Worm (Caenorhabditis elegans): ENCODE results near the gene rbm-34.

The rbm-34 gene

ce11 chrIV:12129204-12129603 lies 44.0 kb downstream of the rbm-34 start, which contains the start of gene lin-24:
TSS of gene lin-24 (plus strand) at chrIV:12129504.
- TF ChIP-seq unc-55 (GFP tag; optimal IDR thresholded peaks at IDR 0.05) (no peak), hlh-6 (tag; optimal IDR thresholded peaks at IDR 0.05) (no peak), syd-9 (tag; optimal IDR thresholded peaks at IDR 0.05) (no peak), K02D7.2 (tag; optimal IDR thresholded peaks at IDR 0.05) (no peak), pros-1 (tag; optimal IDR thresholded peaks at IDR 0.05) (no peak), ahr-1 (tag; optimal IDR thresholded peaks at IDR 0.05) (no peak), ttx-3 (tag; optimal IDR thresholded peaks at IDR 0.05) (no peak), sdc-2 (tag; optimal IDR thresholded peaks at IDR 0.05) (no peak), ceh-6 (GFP tag; optimal IDR thresholded peaks at IDR 0.05) (no peak), tbx-2 (tag; optimal IDR thresholded peaks at IDR 0.05) (no peak), sox-4 (tag; optimal IDR thresholded peaks at IDR 0.05) (no peak), lim-6 (tag; optimal IDR thresholded peaks at IDR 0.05) (no peak), elt-4 (tag; optimal IDR thresholded peaks at IDR 0.05) (no peak), hlh-13 (GFP tag; optimal IDR thresholded peaks at IDR 0.05) (no peak), ceh-18 (tag; optimal IDR thresholded peaks at IDR 0.05) (no peak), che-1 (tag; optimal IDR thresholded peaks at IDR 0.05) (no peak), ceh-31 (tag; optimal IDR thresholded peaks at IDR 0.05) (no peak), ceh-22 (tag; optimal IDR thresholded peaks at IDR 0.05) (no peak), ceh-48 (tag; optimal IDR thresholded peaks at IDR 0.05) (no peak), pha-2 (tag; optimal IDR thresholded peaks at IDR 0.05) (no peak)

ce11 chrIV:12131308-12132072 lies 46.3 kb downstream of the rbm-34 start:
- TF ChIP-seq C38D4.7 (GFP tag; optimal IDR thresholded peaks at IDR 0.05) (no peak), ceh-31 (tag; optimal IDR thresholded peaks at IDR 0.05) (no peak), T23F11.4 (GFP tag; optimal IDR thresholded peaks at IDR 0.05) (no peak), lin-11 (tag; optimal IDR thresholded peaks at IDR 0.05) (no peak), Y22D7AL.16 (tag; optimal IDR thresholded peaks at IDR 0.05) (no peak)

- no peak for TF ChIP-seq hlh-30 (tag; optimal IDR thresholded peaks at IDR 0.05; ENCODE audit: insufficient read depth)
- no peak for TF ChIP-seq dve-1 (tag; optimal IDR thresholded peaks at IDR 0.05)
- TF ChIP-seq ceh-2 (tag; optimal IDR thresholded peaks at IDR 0.05) = no peak
- no peak for TF ChIP-seq ref-2 (tag; optimal IDR thresholded peaks at IDR 0.05)
- no peak for TF ChIP-seq ceh-24 (tag; optimal IDR thresholded peaks at IDR 0.05)
- no peak for TF ChIP-seq elt-2 (tag; optimal IDR thresholded peaks at IDR 0.05)
- TF ChIP-seq ceh-31 (tag; optimal IDR thresholded peaks at IDR 0.05) = no peak
- TF ChIP-seq che-1 (tag; optimal IDR thresholded peaks at IDR 0.05) = no peak
- no peak for TF ChIP-seq mec-3 (tag; optimal IDR thresholded peaks at IDR 0.05; ENCODE audit: borderline replicate concordance)
- no peak for TF ChIP-seq elt-4 (tag; optimal IDR thresholded peaks at IDR 0.05)
- no peak for TF ChIP-seq sox-4 (tag; optimal IDR thresholded peaks at IDR 0.05)
- no peak for TF ChIP-seq npax-4 (tag; optimal IDR thresholded peaks at IDR 0.05)
- TF ChIP-seq rnt-1 (tag; optimal IDR thresholded peaks at IDR 0.05) = no peak
- TF ChIP-seq nhr-11 (tag; optimal IDR thresholded peaks at IDR 0.05) = no peak
Measured at ce11 chrIV:12133776-12134175, 48.6 kb downstream of the rbm-34 start.

ce11 chrIV:12134991-12135390 lies 49.8 kb downstream of the rbm-34 start:
- TF ChIP-seq ahr-1 (tag; optimal IDR thresholded peaks at IDR 0.05) (no peak), nhr-11 (tag; optimal IDR thresholded peaks at IDR 0.05) (no peak), ceh-18 (tag; optimal IDR thresholded peaks at IDR 0.05) (no peak), tbx-7 (tag; optimal IDR thresholded peaks at IDR 0.05) (no peak), pat-9 (tag; optimal IDR thresholded peaks at IDR 0.05) (no peak), ceh-24 (tag; optimal IDR thresholded peaks at IDR 0.05) (no peak), hlh-8 (tag; optimal IDR thresholded peaks at IDR 0.05) (no peak), ceh-45 (GFP tag; IDR thresholded peaks at IDR 0.05) (no peak), mec-3 (tag; optimal IDR thresholded peaks at IDR 0.05; ENCODE audit: borderline replicate concordance) (no peak)
